Fruit fly (Drosophila melanogaster): ENCODE results near the gene CG5276.

Gene CG5276

DNA sequence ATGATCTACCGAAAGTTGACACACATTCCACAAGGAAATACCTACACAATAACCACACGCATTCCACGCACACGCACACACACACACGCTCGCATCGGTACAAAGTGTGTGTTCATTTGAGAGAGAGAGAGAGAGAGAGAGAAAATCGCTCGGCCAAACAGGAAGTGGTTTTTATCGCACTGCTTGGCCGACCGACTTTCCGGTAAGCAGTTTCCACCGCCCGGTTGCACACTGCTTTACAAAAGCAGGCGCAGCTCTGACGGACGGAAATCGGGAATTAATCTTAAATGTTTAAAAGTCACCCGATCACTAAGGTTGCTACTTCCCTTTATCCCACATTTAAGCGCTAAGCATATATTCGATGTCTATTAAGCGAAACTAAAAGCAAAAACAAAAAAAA, 38.7 kb upstream of the CG5276 start (continued):
- TF ChIP-seq gt (GFP tag; IDR thresholded peaks at IDR 0.05) (peak; percentile 63), trem (tag; optimal IDR thresholded peaks at IDR 0.05) (peak; percentile 53), Bteb2 (GFP tag; optimal IDR thresholded peaks at IDR 0.05) (no peak), sqz (GFP tag; optimal IDR thresholded peaks at IDR 0.05) (peak; percentile 72), CG9817 (tag; optimal IDR thresholded peaks at IDR 0.05) (peak; percentile 65), CG12391 (tag; optimal IDR thresholded peaks at IDR 0.05) (peak; percentile 51), BtbVII (GFP tag; optimal IDR thresholded peaks at IDR 0.05) (peak; percentile 24), Hr51 (GFP tag; optimal IDR thresholded peaks at IDR 0.05) (peak in 1 of 2 experiments; percentile 33), dpn (GFP tag; optimal IDR thresholded peaks at IDR 0.05) (peak; percentile 2 to 73), exex (tag; optimal IDR thresholded peaks at IDR 0.05) (no peak), CG4820 (GFP tag; optimal IDR thresholded peaks at IDR 0.05) (peak; percentile 54), CG11247 (GFP tag; IDR thresholded peaks at IDR 0.05) (no peak), onecut (GFP tag; IDR thresholded peaks at IDR 0.05) (peak; percentile 86), Rfx (GFP tag; IDR thresholded peaks at IDR 0.05) (no peak; the same call in 1 of the 2 replicates), Optix (GFP tag; IDR thresholded peaks at IDR 0.05) (peak; percentile 65; the same call in 2 of the 3 replicates), sens-2 (GFP tag; IDR thresholded peaks at IDR 0.05) (peak; percentile 83), tin (GFP tag; optimal IDR thresholded peaks at IDR 0.05) (peak; percentile 57), stc (GFP tag; IDR thresholded peaks at IDR 0.05) (no peak), twi (tag; optimal IDR thresholded peaks at IDR 0.05) (no peak), Eip74EF (GFP tag; optimal IDR thresholded peaks at IDR 0.05) (no peak), CG1792 (GFP tag; optimal IDR thresholded peaks at IDR 0.05) (no peak), pfk (GFP tag; optimal IDR thresholded peaks at IDR 0.05) (peak; percentile 41), MBD-R2 (GFP tag; IDR thresholded peaks at IDR 0.05) (no peak), CG33557 (GFP tag; optimal IDR thresholded peaks at IDR 0.05) (peak; percentile 86), CG5953 (GFP tag; IDR thresholded peaks at IDR 0.05) (peak; percentile 40; the same call in 1 of the 2 replicates), CG4854 (GFP tag; optimal IDR thresholded peaks at IDR 0.05) (no peak), sna (GFP tag; IDR thresholded peaks at IDR 0.05; ENCODE audit: partially characterized antibody) (no peak), maf-S (GFP tag; optimal IDR thresholded peaks at IDR 0.05) (peak; percentile 12), CG14667 (GFP tag; IDR thresholded peaks at IDR 0.05) (peak; percentile 44), sim (GFP tag; IDR thresholded peaks at IDR 0.05) (peak; percentile 68; the same call in 1 of the 2 replicates), Nf-YC (tag; optimal IDR thresholded peaks at IDR 0.05) (no peak), mirr (GFP tag; optimal IDR thresholded peaks at IDR 0.05) (no peak), CG9609 (GFP tag; optimal IDR thresholded peaks at IDR 0.05) (peak; percentile 24), ems (GFP tag; optimal IDR thresholded peaks at IDR 0.05) (no peak), da (GFP tag; optimal IDR thresholded peaks at IDR 0.05) (peak; percentile 11), insv (GFP tag; optimal IDR thresholded peaks at IDR 0.05) (peak in 1 of 2 experiments; percentile 57), CG18476 (GFP tag; optimal IDR thresholded peaks at IDR 0.05) (no peak), lab (GFP tag; optimal IDR thresholded peaks at IDR 0.05) (no peak), Abd-B (GFP tag; optimal IDR thresholded peaks at IDR 0.05) (no peak), prd (optimal IDR thresholded peaks at IDR 0.05) (no peak), prd (GFP tag; IDR thresholded peaks at IDR 0.05) (peak; percentile 76; the same call in 2 of the 3 replicates), wek (GFP tag; optimal IDR thresholded peaks at IDR 0.05) (peak; percentile 84), h (optimal IDR thresholded peaks at IDR 0.05) (no peak), Hmx (GFP tag; optimal IDR thresholded peaks at IDR 0.05) (no peak), Gug (GFP tag; IDR thresholded peaks at IDR 0.05) (peak; percentile 57; the same call in 2 of the 4 replicates), CG12071 (GFP tag; optimal IDR thresholded peaks at IDR 0.05) (no peak), ssp (GFP tag; IDR thresholded peaks at IDR 0.05) (peak; percentile 45; the same call in 1 of the 2 replicates), ab (GFP tag; optimal IDR thresholded peaks at IDR 0.05) (no peak), crp (GFP tag; optimal IDR thresholded peaks at IDR 0.05) (no peak), dmrt99B (tag; optimal IDR thresholded peaks at IDR 0.05) (no peak), tll (GFP tag; optimal IDR thresholded peaks at IDR 0.05) (peak in 1 of 2 experiments; percentile 41)

Measured in whole organism, embryonic.